Worm (Caenorhabditis elegans): ENCODE measurements around the gene B0310.3.

Gene B0310.3

DNA sequence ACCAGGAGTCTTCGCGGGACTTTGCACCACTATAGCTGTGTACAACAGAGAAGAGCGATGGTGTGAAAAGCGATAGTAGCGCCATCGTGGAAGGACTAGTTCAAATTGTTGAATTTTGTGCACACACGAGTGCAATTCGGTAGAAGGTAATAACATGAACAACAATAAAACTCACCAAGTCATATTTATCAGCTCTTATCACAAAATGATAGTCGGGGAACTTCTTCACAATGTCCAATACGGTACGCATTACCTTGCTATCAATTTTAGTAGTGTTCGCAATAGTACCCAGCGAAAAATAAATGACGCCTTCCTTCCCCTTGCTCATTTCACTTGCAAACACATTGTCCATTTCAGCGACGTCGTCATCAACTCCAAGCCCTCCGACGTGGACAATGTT is 6.9 kb upstream of the B0310.3 start:
- TF ChIP-seq ztf-11 (tag; optimal IDR thresholded peaks at IDR 0.05) = no peak
- peak; percentile 25 for TF ChIP-seq pqm-1 (tag; optimal IDR thresholded peaks at IDR 0.05)
- peak; percentile 67 for TF ChIP-seq elt-2 (tag; optimal IDR thresholded peaks at IDR 0.05)
- TF ChIP-seq lin-39 (tag; optimal IDR thresholded peaks at IDR 0.05) = no peak

DNA sequence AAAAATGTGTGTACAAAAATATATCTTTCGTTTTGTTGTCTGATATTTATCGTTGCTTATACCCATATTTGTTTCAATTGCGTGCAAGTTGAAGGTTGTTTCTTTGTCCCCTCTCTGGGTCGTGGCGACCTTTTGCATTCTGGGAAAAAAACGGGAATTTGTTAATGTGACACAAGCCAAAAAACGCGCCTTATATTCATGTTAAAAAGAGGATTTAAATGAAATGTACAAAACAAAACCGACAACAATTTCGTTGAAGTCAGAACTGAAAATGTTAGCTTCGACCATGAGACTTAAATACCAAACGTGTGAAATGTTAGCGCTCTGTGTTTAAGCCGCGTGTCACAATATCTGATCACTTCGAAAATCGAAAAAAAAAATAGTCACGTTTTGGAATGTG is 3.7 kb upstream of the B0310.3 start:
- TF ChIP-seq nhr-11 (tag; optimal IDR thresholded peaks at IDR 0.05) = no peak
- TF ChIP-seq unc-62 (GFP tag; optimal IDR thresholded peaks at IDR 0.05) = no peak
- no peak for TF ChIP-seq pha-4 (tag; optimal IDR thresholded peaks at IDR 0.05)

ce11 chrX:514023-514422 is 6.8 kb downstream of the B0310.3 start:
- no peak for TF ChIP-seq unc-62 (GFP tag; optimal IDR thresholded peaks at IDR 0.05)
- no peak for TF ChIP-seq nhr-28 (tag; optimal IDR thresholded peaks at IDR 0.05)
- no peak for TF ChIP-seq nhr-76 (tag; optimal IDR thresholded peaks at IDR 0.05)
- TF ChIP-seq unc-39 (tag; optimal IDR thresholded peaks at IDR 0.05) = no peak
- TF ChIP-seq nhr-23 (tag; optimal IDR thresholded peaks at IDR 0.05) = no peak
- TF ChIP-seq elt-2 (tag; optimal IDR thresholded peaks at IDR 0.05) = no peak
- TF ChIP-seq lsy-12 (tag; optimal IDR thresholded peaks at IDR 0.05) = no peak
- TF ChIP-seq ceh-82 (tag; optimal IDR thresholded peaks at IDR 0.05) = no peak
- TF ChIP-seq ceh-28 (tag; optimal IDR thresholded peaks at IDR 0.05) = no peak
- TF ChIP-seq nhr-12 (tag; optimal IDR thresholded peaks at IDR 0.05) = no peak

DNA sequence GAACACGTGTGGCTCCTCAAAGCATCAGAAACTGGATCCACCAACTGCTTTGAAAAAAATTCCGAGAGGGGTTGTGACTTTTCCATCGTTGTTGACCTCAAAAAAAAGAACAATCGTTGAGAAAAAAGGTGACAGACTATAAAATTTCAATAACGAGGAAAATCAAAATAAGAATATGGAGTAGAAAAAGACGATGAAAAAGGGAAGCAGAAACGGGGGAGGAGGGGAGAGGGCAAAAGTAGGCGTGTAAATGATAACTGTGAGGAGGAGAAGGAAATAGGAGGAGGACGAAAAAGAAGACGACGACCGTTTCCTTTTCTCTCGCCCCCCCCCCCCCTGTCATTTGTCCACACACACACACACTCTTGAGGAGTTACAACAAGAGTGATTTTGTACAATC is 13.9 kb downstream of the B0310.3 start, which contains the start of gene B0310.2:
Gene B0310.2 (minus strand): TSS at position 101 of the 400 bp plus-strand sequence.
- no peak for TF ChIP-seq ztf-4 (tag; optimal IDR thresholded peaks at IDR 0.05)
- no peak for TF ChIP-seq nhr-43 (tag; optimal IDR thresholded peaks at IDR 0.05; ENCODE audit: poor library complexity, severe bottlenecking)
- no peak for TF ChIP-seq fkh-10 (GFP tag; optimal IDR thresholded peaks at IDR 0.05)
- TF ChIP-seq elt-3 (tag; optimal IDR thresholded peaks at IDR 0.05) = no peak
- no peak for TF ChIP-seq fos-1 (tag; optimal IDR thresholded peaks at IDR 0.05)
- TF ChIP-seq aly-2 (tag; optimal IDR thresholded peaks at IDR 0.05) = no peak
- no peak for TF ChIP-seq hmg-11 (tag; optimal IDR thresholded peaks at IDR 0.05)
- no peak for TF ChIP-seq nhr-11 (tag; optimal IDR thresholded peaks at IDR 0.05)
- TF ChIP-seq skn-1 (tag; optimal IDR thresholded peaks at IDR 0.05) = no peak
- no peak for TF ChIP-seq ceh-9 (tag; optimal IDR thresholded peaks at IDR 0.05)

DNA sequence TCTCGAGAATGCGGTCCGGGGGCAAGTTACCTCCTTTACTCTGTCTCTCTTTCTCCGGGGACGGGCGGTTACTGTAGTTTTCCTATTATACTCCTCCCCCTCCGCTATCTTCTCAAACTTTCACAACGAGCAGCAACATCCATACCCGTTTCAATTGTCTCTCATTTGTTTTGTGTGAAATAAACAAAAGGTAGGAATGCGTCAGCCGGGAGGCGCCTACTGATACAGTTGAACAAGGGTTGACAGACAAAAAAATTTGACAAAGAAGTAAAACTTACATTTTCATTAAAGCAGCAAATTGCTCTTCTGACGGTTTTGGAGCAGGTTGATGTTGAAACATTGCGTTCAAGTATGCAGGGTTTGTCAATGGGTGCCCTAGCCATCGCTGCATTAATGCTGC is 15.8 kb downstream of the B0310.3 start:
- no peak for TF ChIP-seq snpc-4 (tag; optimal IDR thresholded peaks at IDR 0.05)
- TF ChIP-seq nhr-76 (tag; optimal IDR thresholded peaks at IDR 0.05) = no peak
- no peak for TF ChIP-seq ceh-82 (tag; optimal IDR thresholded peaks at IDR 0.05)
- TF ChIP-seq nhr-12 (tag; optimal IDR thresholded peaks at IDR 0.05) = no peak
- TF ChIP-seq unc-39 (tag; optimal IDR thresholded peaks at IDR 0.05) = no peak
- no peak for TF ChIP-seq elt-2 (tag; optimal IDR thresholded peaks at IDR 0.05)
- no peak for TF ChIP-seq hmg-11 (tag; optimal IDR thresholded peaks at IDR 0.05)
- TF ChIP-seq ZK546.5 (tag; optimal IDR thresholded peaks at IDR 0.05) = no peak
- TF ChIP-seq pha-4 (tag; optimal IDR thresholded peaks at IDR 0.05) = no peak
- no peak for TF ChIP-seq nhr-28 (tag; optimal IDR thresholded peaks at IDR 0.05)
- no peak for TF ChIP-seq nhr-23 (tag; optimal IDR thresholded peaks at IDR 0.05)
- no peak for TF ChIP-seq nhr-77 (tag; optimal IDR thresholded peaks at IDR 0.05)
- TF ChIP-seq fos-1 (tag; optimal IDR thresholded peaks at IDR 0.05) = no peak
- no peak for TF ChIP-seq eor-1 (tag; optimal IDR thresholded peaks at IDR 0.05)
- TF ChIP-seq mml-1 (tag; optimal IDR thresholded peaks at IDR 0.05) = no peak
- TF ChIP-seq nhr-237 (tag; optimal IDR thresholded peaks at IDR 0.05) = no peak

DNA sequence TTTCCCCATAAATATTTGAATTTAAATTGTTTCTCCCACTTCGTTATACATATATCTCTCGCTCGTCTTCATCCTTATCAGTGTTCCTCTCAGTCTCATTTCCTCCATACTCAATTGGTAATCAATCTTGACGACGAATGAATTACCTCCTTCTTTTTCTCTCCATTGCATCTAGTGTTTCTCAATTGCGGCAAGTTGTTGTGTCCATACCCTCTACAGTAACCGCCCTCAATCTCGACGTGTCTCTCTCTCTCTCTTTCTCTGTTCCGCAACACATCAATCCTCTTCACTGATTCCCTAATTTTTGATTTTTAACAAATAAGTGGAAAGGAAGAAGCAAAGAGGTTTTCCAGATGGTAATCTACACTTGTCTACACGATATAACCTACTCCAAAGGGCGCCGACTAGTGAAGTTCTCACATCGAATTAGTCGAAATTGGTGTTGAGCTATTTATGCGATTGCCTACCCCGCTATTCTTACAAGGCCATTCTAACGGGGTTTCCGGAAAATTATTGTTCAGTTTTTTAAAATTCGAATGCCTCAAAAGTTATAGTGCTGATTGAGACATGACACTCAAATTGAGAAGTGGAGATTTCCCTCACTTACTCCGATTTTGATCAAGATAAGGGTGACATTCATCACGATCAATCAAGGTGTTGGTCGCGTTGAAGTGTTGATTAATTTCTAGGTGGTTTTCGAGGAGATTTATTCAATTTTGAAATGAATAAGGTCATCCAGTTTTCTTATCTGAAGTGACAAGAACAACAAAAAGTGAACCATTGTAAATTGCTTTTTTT is 16.5 kb downstream of the B0310.3 start:
- TF ChIP-seq snpc-4 (tag; optimal IDR thresholded peaks at IDR 0.05) (no peak), nhr-23 (tag; optimal IDR thresholded peaks at IDR 0.05) (peak; percentile 59), ceh-16 (tag; optimal IDR thresholded peaks at IDR 0.05) (peak; percentile 13), elt-3 (tag; optimal IDR thresholded peaks at IDR 0.05) (peak in 1 of 3 experiments; percentile 5), elt-1 (tag; optimal IDR thresholded peaks at IDR 0.05) (peak; percentile 50), mml-1 (tag; optimal IDR thresholded peaks at IDR 0.05) (no peak)

Data from whole organism, L3 larva.